Fruit fly (Drosophila melanogaster) whole organism, wandering third instar larva: ENCODE measurements around the gene CG42764.

Source experiments
- CG32264 ChIP-seq: fragments of 200-800 bp; sonication (Bioruptor generic); optimal IDR thresholded peaks from 2 replicates; lab custom pipeline; 2016; ENCODE audit warnings: missing biosample characterization, missing genetic modification characterization
- CrebA ChIP-seq: fragments of 200-800 bp; sonication (Bioruptor generic); optimal IDR thresholded peaks from 2 replicates; lab custom pipeline; 2016; ENCODE audit warnings: missing biosample characterization, mild to moderate bottlenecking, missing genetic modification characterization, borderline replicate concordance
- Myc ChIP-seq: fragments of >200 bp; optimal IDR thresholded peaks from 2 replicates; lab custom pipeline; 2017
- OdsH ChIP-seq: fragments of 200-800 bp; sonication (Bioruptor generic); optimal IDR thresholded peaks from 2 replicates; lab custom pipeline; 2016; ENCODE audit warnings: missing biosample characterization, mild to moderate bottlenecking, missing genetic modification characterization
- br ChIP-seq: fragments of 200-800 bp; sonication (Bioruptor generic); optimal IDR thresholded peaks from 2 replicates; lab custom pipeline; 2016; ENCODE audit warnings: missing biosample characterization, missing genetic modification characterization
- dl ChIP-seq, 2 experiments: fragments of 175-275, 200-275 bp in 1 of 2; fragments of 200-275 bp in 1 of 2; sonication (Bioruptor generic); optimal IDR thresholded peaks; lab custom pipeline; 2018; ENCODE audit warnings: mild to moderate bottlenecking in 2 of 2, missing biosample characterization in 2 of 2, missing genetic modification characterization in 2 of 2, moderate library complexity in 2 of 2; ENCODE audit not compliant: partially characterized antibody in 2 of 2, insufficient read depth in 1 of 2
- ey ChIP-seq: fragments of 200-800 bp; sonication (Bioruptor generic); optimal IDR thresholded peaks from 2 replicates; lab custom pipeline; 2016; ENCODE audit warnings: missing biosample characterization, missing genetic modification characterization
- jim ChIP-seq: fragments of 175-275, 200-325 bp; sonication (Bioruptor generic); optimal IDR thresholded peaks from 2 replicates; lab custom pipeline; 2016; ENCODE audit warnings: missing biosample characterization, mild to moderate bottlenecking, missing genetic modification characterization
- psq ChIP-seq: fragments of 200-800 bp; sonication (Bioruptor generic); optimal IDR thresholded peaks from 3 replicates; lab custom pipeline; 2017; ENCODE audit warnings: missing biosample characterization, mild to moderate bottlenecking, missing genetic modification characterization, moderate library complexity
- sage ChIP-seq: fragments of 200-800 bp; sonication (Bioruptor generic); optimal IDR thresholded peaks from 2 replicates; lab custom pipeline; 2016; ENCODE audit warnings: missing biosample characterization, mild to moderate bottlenecking, missing genetic modification characterization
- usp ChIP-seq: fragments of >200 bp; optimal IDR thresholded peaks from 2 replicates; lab custom pipeline; 2017; ENCODE audit warnings: missing biosample characterization, missing genetic modification characterization

DNA sequence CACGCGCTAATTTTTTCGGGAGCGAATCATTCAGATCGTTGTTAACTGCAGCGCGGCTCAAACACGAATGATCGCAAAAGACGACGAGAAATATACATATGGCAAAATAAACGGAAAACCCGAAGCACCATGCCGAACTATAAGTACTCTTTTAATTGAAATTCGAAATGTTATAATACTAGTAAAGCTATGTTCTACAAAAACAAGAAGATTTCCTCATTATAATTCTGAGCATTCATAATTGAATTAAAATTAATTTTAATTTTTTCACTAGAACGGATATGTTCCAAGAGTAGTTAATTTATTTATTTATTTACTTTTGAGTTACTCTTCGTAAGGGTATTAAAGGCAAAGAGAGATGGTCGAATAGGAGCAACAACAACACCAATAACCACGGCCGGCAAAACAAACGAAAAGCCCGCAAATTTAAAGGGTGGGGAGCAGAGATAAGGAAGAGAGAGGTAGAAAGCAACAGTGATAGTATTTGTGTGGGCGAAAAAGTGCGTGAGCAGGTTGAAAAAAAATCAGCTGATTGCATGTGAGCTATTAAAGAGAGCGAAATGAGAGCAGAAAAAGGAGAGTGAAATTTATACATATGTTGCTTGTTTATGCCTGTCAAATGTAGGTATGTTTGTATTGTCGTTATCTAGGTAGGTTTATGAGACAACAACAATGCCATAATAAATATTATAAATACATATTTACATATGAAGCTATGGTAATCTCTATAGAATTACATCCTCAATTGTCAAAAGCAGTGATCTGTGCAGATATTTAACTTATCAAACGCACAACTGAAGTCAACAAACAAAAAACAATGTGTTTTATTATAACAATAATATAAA lies 27.8 kb upstream of the CG42764 start:
- TF ChIP-seq CG32264 (GFP tag; lab: Kevin White, UChicago) (peak; percentile 74), dl (GFP tag; optimal IDR thresholded peaks at IDR 0.05; lab: Kevin White, UChicago; ENCODE audit: insufficient read depth in 1 of 2, partially characterized antibody in 2 of 2) (peak; percentile 20 to 23), jim (no peak), sage (GFP tag; lab: Kevin White, UChicago) (peak; percentile 78), CrebA (GFP tag; lab: Kevin White, UChicago) (no peak), br (GFP tag; lab: Kevin White, UChicago) (peak; percentile 88), ey (GFP tag; lab: Kevin White, UChicago) (peak; percentile 90), Myc (no peak), usp (no peak), psq (GFP tag; lab: Kevin White, UChicago) (peak; percentile 98), OdsH (peak; percentile 95)
